Worm (Caenorhabditis elegans) whole organism, young adult: ENCODE results near the gene msp-81.
A peak's percentile ranks its signal among the peaks of the same experiment; 100 is the strongest.

Source experiments
- B0336.3 ChIP-seq: fragments of 200-800 bp; sonication (Bioruptor generic); IDR thresholded peaks from 2 replicates; pipeline ENCODE4 v1.3.6; 2022; ENCODE audit warnings: missing genetic modification characterization, missing compliant biosample characterization
- C06A6.2 ChIP-seq: fragments of 200-800 bp; sonication (Bioruptor generic); conservative IDR thresholded peaks from 2 replicates; pipeline ENCODE4 v1.3.6; 2022; ENCODE audit warnings: missing genetic modification characterization, missing compliant biosample characterization
- C17E4.6 ChIP-seq: fragments of 200-800 bp; sonication (Bioruptor generic); IDR thresholded peaks from 2 replicates; pipeline ENCODE4 v1.3.6; 2022; ENCODE audit warnings: missing genetic modification reagents, missing genetic modification characterization, missing compliant biosample characterization
- D2030.7 ChIP-seq: fragments of 200-800 bp; sonication (Bioruptor generic); IDR thresholded peaks from 2 replicates; pipeline ENCODE4 v1.3.6; 2022; ENCODE audit warnings: missing genetic modification reagents, missing genetic modification characterization, missing compliant biosample characterization
- F10E7.11 ChIP-seq: sonication (generic microtip); optimal IDR thresholded peaks from 2 replicates; lab custom pipeline; 2017; ENCODE audit warnings: mild to moderate bottlenecking, missing genetic modification characterization, moderate library complexity, missing compliant biosample characterization
- F22D6.2 ChIP-seq: sonication (generic microtip); optimal IDR thresholded peaks from 2 replicates; lab custom pipeline; 2016; ENCODE audit warnings: mild to moderate bottlenecking, missing genetic modification characterization, missing compliant biosample characterization
- F49E8.2 ChIP-seq: sonication (generic microtip); optimal IDR thresholded peaks from 3 replicates; lab custom pipeline; 2017; ENCODE audit warnings: missing genetic modification characterization, mild to moderate bottlenecking, missing compliant biosample characterization, antibody characterized with exemption, moderate library complexity; ENCODE audit not compliant: insufficient read depth
- F52B5.7 ChIP-seq: sonication (generic microtip); optimal IDR thresholded peaks from 2 replicates; lab custom pipeline; 2016; ENCODE audit warnings: mild to moderate bottlenecking, missing genetic modification characterization, missing compliant biosample characterization
- K11D2.4 ChIP-seq: fragments of 200-800 bp; sonication (Bioruptor generic); IDR thresholded peaks from 2 replicates; pipeline ENCODE4 v1.3.6; 2022; ENCODE audit warnings: missing genetic modification reagents, missing genetic modification characterization, missing compliant biosample characterization
- T26A5.8 ChIP-seq: sonication (generic microtip); optimal IDR thresholded peaks from 2 replicates; lab custom pipeline; 2016; ENCODE audit warnings: missing genetic modification characterization, missing compliant biosample characterization
- Y67H2A.10 ChIP-seq: fragments of 200-800 bp; sonication (Bioruptor generic); conservative IDR thresholded peaks from 2 replicates; pipeline ENCODE4 v1.3.6; 2022; ENCODE audit warnings: missing genetic modification reagents, missing genetic modification characterization, missing compliant biosample characterization
- Y79H2A.3 ChIP-seq: fragments of 200-800 bp; sonication (Bioruptor generic); conservative IDR thresholded peaks from 2 replicates; pipeline ENCODE4 v1.3.6; 2022; ENCODE audit warnings: missing genetic modification reagents, missing genetic modification characterization, missing compliant biosample characterization
- attf-5 ChIP-seq: fragments of 200-800 bp; sonication (Bioruptor generic); optimal IDR thresholded peaks from 2 replicates; lab custom pipeline; 2018; ENCODE audit warnings: mild to moderate bottlenecking, missing genetic modification characterization, missing compliant biosample characterization
- bed-1 ChIP-seq: fragments of 200-800 bp; sonication (Bioruptor generic); IDR thresholded peaks from 2 replicates; pipeline ENCODE4 v1.3.6; 2022; ENCODE audit warnings: missing genetic modification reagents, missing genetic modification characterization, missing compliant biosample characterization
- cebp-1 ChIP-seq, 2 experiments: fragments of 200-800 bp in 1 of 2; sonication (Bioruptor generic) in 1 of 2; sonication (generic microtip) in 1 of 2; IDR thresholded peaks in 1 of 2; optimal IDR thresholded peaks in 1 of 2; 2 replicates each; pipeline versions ENCODE4 v1.3.6 to Lab custom; 2017 to 2022; ENCODE audit warnings: missing compliant biosample characterization in 2 of 2, missing genetic modification characterization in 2 of 2, mild to moderate bottlenecking in 1 of 2, missing genetic modification reagents in 1 of 2, moderate library complexity in 1 of 2
- ceh-27 ChIP-seq: fragments of 200-800 bp; sonication (Bioruptor generic); optimal IDR thresholded peaks from 2 replicates; lab custom pipeline; 2018; ENCODE audit warnings: mild to moderate bottlenecking, missing genetic modification characterization, moderate library complexity, missing compliant biosample characterization
- ceh-40 ChIP-seq: fragments of 200-800 bp; sonication (Bioruptor generic); IDR thresholded peaks from 2 replicates; pipeline ENCODE4 v1.3.6; 2022; ENCODE audit warnings: missing genetic modification characterization, missing compliant biosample characterization
- ceh-58 ChIP-seq: fragments of 200-800 bp; sonication (Bioruptor generic); IDR thresholded peaks from 2 replicates; pipeline ENCODE4 v1.3.6; 2022; ENCODE audit warnings: missing genetic modification characterization, missing compliant biosample characterization
- ceh-79 ChIP-seq: sonication (generic microtip); optimal IDR thresholded peaks from 2 replicates; lab custom pipeline; 2017; ENCODE audit warnings: mild to moderate bottlenecking, missing genetic modification characterization, missing compliant biosample characterization
- chd-7 ChIP-seq: sonication (generic microtip); optimal IDR thresholded peaks from 2 replicates; lab custom pipeline; 2016; ENCODE audit warnings: mild to moderate bottlenecking, missing genetic modification characterization, moderate library complexity, missing compliant biosample characterization
- die-1 ChIP-seq: sonication (generic microtip); optimal IDR thresholded peaks from 2 replicates; lab custom pipeline; 2016; ENCODE audit warnings: missing genotype, mild to moderate bottlenecking, missing genetic modification characterization, missing compliant biosample characterization
- egl-18 ChIP-seq: fragments of 200-800 bp; sonication (Bioruptor generic); IDR thresholded peaks from 2 replicates; pipeline ENCODE4 v1.3.6; 2022; ENCODE audit warnings: missing genetic modification reagents, missing genetic modification characterization, missing compliant biosample characterization
- fkh-3 ChIP-seq: sonication (generic microtip); optimal IDR thresholded peaks from 2 replicates; lab custom pipeline; 2016; ENCODE audit warnings: mild to moderate bottlenecking, missing genetic modification characterization, missing compliant biosample characterization
- gei-17 ChIP-seq: fragments of 200-800 bp; sonication (Bioruptor generic); optimal IDR thresholded peaks from 2 replicates; lab custom pipeline; 2018; ENCODE audit warnings: mild to moderate bottlenecking, missing genetic modification characterization, missing compliant biosample characterization
- him-1 ChIP-seq: sonication (generic microtip); optimal IDR thresholded peaks from 2 replicates; lab custom pipeline; 2016; ENCODE audit warnings: missing genotype, missing genetic modification reagents, missing genetic modification characterization, missing compliant biosample characterization
- hlh-12 ChIP-seq: sonication (generic microtip); optimal IDR thresholded peaks from 2 replicates; lab custom pipeline; 2016; ENCODE audit warnings: missing genetic modification characterization, missing compliant biosample characterization
- hmg-1.2 ChIP-seq: fragments of 200-800 bp; sonication (Bioruptor generic); IDR thresholded peaks from 2 replicates; pipeline ENCODE4 v1.3.6; 2022; ENCODE audit warnings: missing genetic modification reagents, missing genetic modification characterization, missing compliant biosample characterization
- hsf-1 ChIP-seq: fragments of 200-800 bp; sonication (Bioruptor generic); IDR thresholded peaks from 2 replicates; pipeline ENCODE4 v1.3.6; 2022; ENCODE audit warnings: missing genetic modification reagents, missing genetic modification characterization, missing compliant biosample characterization
- let-607 ChIP-seq, 2 experiments: fragments of 200-800 bp in 1 of 2; sonication (Bioruptor generic) in 1 of 2; sonication (generic microtip) in 1 of 2; optimal IDR thresholded peaks; 2 replicates each; lab custom pipeline; 2016 to 2018; ENCODE audit warnings: mild to moderate bottlenecking in 2 of 2, missing compliant biosample characterization in 2 of 2, missing genetic modification characterization in 2 of 2, moderate library complexity in 2 of 2, missing genotype in 1 of 2
- lin-26 ChIP-seq: fragments of 200-800 bp; sonication (Bioruptor generic); IDR thresholded peaks from 2 replicates; pipeline ENCODE4 v1.3.6; 2022; ENCODE audit warnings: missing genetic modification reagents, missing genetic modification characterization, missing compliant biosample characterization
- lin-40 ChIP-seq: sonication (generic microtip); optimal IDR thresholded peaks from 2 replicates; lab custom pipeline; 2016; ENCODE audit warnings: missing genetic modification characterization, mild to moderate bottlenecking, missing compliant biosample characterization, missing genotype, missing genetic modification reagents
- madf-3 ChIP-seq: fragments of 200-800 bp; sonication (Bioruptor generic); IDR thresholded peaks from 2 replicates; pipeline ENCODE4 v1.3.6; 2022; ENCODE audit warnings: missing genetic modification reagents, missing genetic modification characterization, missing compliant biosample characterization
- mes-4 ChIP-seq: sonication (generic microtip); optimal IDR thresholded peaks from 2 replicates; lab custom pipeline; 2016; ENCODE audit warnings: missing genotype, missing genetic modification characterization, missing compliant biosample characterization
- mxl-1 ChIP-seq: sonication (generic microtip); optimal IDR thresholded peaks from 2 replicates; lab custom pipeline; 2016; ENCODE audit warnings: missing genetic modification characterization, missing compliant biosample characterization
- nhr-80 ChIP-seq: sonication (generic microtip); optimal IDR thresholded peaks from 2 replicates; lab custom pipeline; 2016; ENCODE audit warnings: missing genetic modification characterization, missing compliant biosample characterization
- nhr-90 ChIP-seq: sonication (generic microtip); optimal IDR thresholded peaks from 2 replicates; lab custom pipeline; 2016; ENCODE audit warnings: missing genotype, mild to moderate bottlenecking, missing genetic modification characterization, missing compliant biosample characterization
- pha-4 ChIP-seq: fragments of 150-350 bp; sonication (generic microtip); optimal IDR thresholded peaks from 2 replicates; lab custom pipeline; 2014; ENCODE audit warnings: missing biosample characterization, missing genetic modification reagents, missing genetic modification characterization
- rcor-1 ChIP-seq: fragments of 200-800 bp; sonication (Bioruptor generic); IDR thresholded peaks from 2 replicates; pipeline ENCODE4 v1.3.6; 2022; ENCODE audit warnings: missing genetic modification reagents, missing genetic modification characterization, missing compliant biosample characterization
- somi-1 ChIP-seq: fragments of 200-800 bp; sonication (Bioruptor generic); optimal IDR thresholded peaks from 2 replicates; lab custom pipeline; 2018; ENCODE audit warnings: mild to moderate bottlenecking, missing genetic modification characterization, missing compliant biosample characterization
- tbp1 ChIP-seq: fragments of 200-800 bp; sonication (Bioruptor generic); optimal IDR thresholded peaks from 2 replicates; lab custom pipeline; 2018; ENCODE audit warnings: mild to moderate bottlenecking, missing genetic modification characterization, missing compliant biosample characterization
- unc-62 ChIP-seq: fragments of 150-350 bp; optimal IDR thresholded peaks from 2 replicates; lab custom pipeline; 2014; ENCODE audit warnings: missing biosample characterization, missing genetic modification reagents, missing genetic modification characterization
- ztf-25 ChIP-seq: fragments of 200-800 bp; sonication (Bioruptor generic); IDR thresholded peaks from 2 replicates; pipeline ENCODE4 v1.3.6; 2022; ENCODE audit warnings: missing genetic modification reagents, missing genetic modification characterization, missing compliant biosample characterization
- ztf-26 ChIP-seq: sonication (generic microtip); optimal IDR thresholded peaks from 2 replicates; lab custom pipeline; 2017; ENCODE audit warnings: missing genetic modification characterization, missing compliant biosample characterization

The msp-81 gene

ce11 chrIV:9872786-9873185, 36.6 kb upstream of the msp-81 start:
- peak; percentile 62 for TF ChIP-seq nhr-80 (tag; lab: Kevin White, UChicago)
- TF ChIP-seq attf-5 (GFP tag; lab: Kevin White, UChicago): no peak

- TF ChIP-seq mxl-1 (tag; lab: Kevin White, UChicago) (no peak), madf-3 (GFP tag; lab: Robert Waterston, UW) (no peak), Y79H2A.3 (GFP tag; lab: Robert Waterston, UW) (no peak), gei-17 (GFP tag; lab: Kevin White, UChicago) (no peak), B0336.3 (GFP tag; lab: Robert Waterston, UW) (no peak), nhr-90 (no peak), ceh-58 (GFP tag; lab: Robert Waterston, UW) (no peak), hlh-12 (tag; lab: Kevin White, UChicago) (no peak), ztf-26 (tag; lab: Kevin White, UChicago) (no peak), ceh-79 (tag; lab: Kevin White, UChicago) (no peak)
- TF ChIP-seq, all 124 proteins: peak for 0
Observed at ce11 chrIV:9872210-9872609, 36.0 kb upstream of the msp-81 start.

- no peak for TF ChIP-seq F49E8.2 (tag; lab: Kevin White, UChicago)
- no peak for TF ChIP-seq C06A6.2 (GFP tag; lab: Robert Waterston, UW)
- peak; percentile 38 for TF ChIP-seq pha-4 (tag; lab: Kevin White, UChicago)
- TF ChIP-seq fkh-3 (tag; lab: Kevin White, UChicago): no peak
- TF ChIP-seq hmg-1.2 (GFP tag; lab: Robert Waterston, UW): no peak
- no peak for TF ChIP-seq let-607 (tag; optimal IDR thresholded peaks at IDR 0.05; lab: Kevin White, UChicago)
Observed at ce11 chrIV:9869344-9869743, 33.1 kb upstream of the msp-81 start.

DNA sequence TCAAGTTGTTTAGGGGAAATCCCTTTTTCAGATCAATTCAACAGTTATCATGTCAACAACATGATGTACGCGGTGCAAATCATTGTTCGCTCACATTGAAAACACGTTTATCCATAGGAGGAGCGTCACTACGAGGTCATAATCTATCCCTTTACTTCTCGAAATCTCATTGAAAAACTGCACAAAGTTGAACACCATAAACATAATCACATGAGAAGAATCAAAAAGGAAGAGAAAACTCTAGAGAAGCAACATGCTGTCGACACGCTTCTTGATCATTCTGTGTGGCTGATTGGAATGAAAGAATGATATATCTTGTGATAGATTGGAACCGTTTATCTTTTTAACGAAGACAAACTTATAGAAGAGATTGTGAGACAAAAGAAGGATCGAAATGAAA, 31.7 kb upstream of the msp-81 start:
- TF ChIP-seq ceh-40 (GFP tag; lab: Robert Waterston, UW): no peak
- TF ChIP-seq lin-26 (GFP tag; lab: Robert Waterston, UW): peak; percentile 48; the same call in 1 of the 2 replicates
- peak; percentile 3 for TF ChIP-seq nhr-80 (tag; lab: Kevin White, UChicago)
- TF ChIP-seq cebp-1 (GFP tag; IDR thresholded peaks at IDR 0.05; lab: Robert Waterston, UW): no peak
- peak; percentile 27 for TF ChIP-seq cebp-1 (tag; optimal IDR thresholded peaks at IDR 0.05; lab: Kevin White, UChicago)
- TF ChIP-seq ztf-26 (tag; lab: Kevin White, UChicago): peak; percentile 84
- peak; percentile 76 for TF ChIP-seq hsf-1 (GFP tag; lab: Robert Waterston, UW)
- TF ChIP-seq F52B5.7 (tag; lab: Kevin White, UChicago): no peak
- TF ChIP-seq rcor-1: no peak
- TF ChIP-seq attf-5 (GFP tag; lab: Kevin White, UChicago): no peak
- 0 out of 2 replicates have a peak, but pooled peaks have one; percentile 19 for TF ChIP-seq C06A6.2 (GFP tag; lab: Robert Waterston, UW)
- no peak for TF ChIP-seq Y67H2A.10 (GFP tag; lab: Robert Waterston, UW)
- no peak for TF ChIP-seq F49E8.2 (tag; lab: Kevin White, UChicago)
- TF ChIP-seq lin-40 (tag; lab: Kevin White, UChicago): peak; percentile 84
- no peak for TF ChIP-seq C17E4.6 (GFP tag; lab: Robert Waterston, UW)
- TF ChIP-seq ztf-25 (GFP tag; lab: Robert Waterston, UW): no peak
- peak; percentile 26 for TF ChIP-seq chd-7 (tag; lab: Kevin White, UChicago)
- TF ChIP-seq let-607 (tag; optimal IDR thresholded peaks at IDR 0.05; lab: Kevin White, UChicago): peak in 1 of 2 experiments; percentile 8
- no peak for TF ChIP-seq T26A5.8 (tag; lab: Kevin White, UChicago)
- peak; percentile 55 for TF ChIP-seq die-1 (tag; lab: Kevin White, UChicago)
- peak; percentile 3 for TF ChIP-seq tbp1 (GFP tag; lab: Kevin White, UChicago)
- peak; percentile 6 for TF ChIP-seq ceh-27
- TF ChIP-seq mes-4 (tag; lab: Kevin White, UChicago): no peak
- peak; percentile 70 for TF ChIP-seq F22D6.2 (tag; lab: Kevin White, UChicago)
- peak; percentile 96 for TF ChIP-seq somi-1 (GFP tag; lab: Kevin White, UChicago)
- no peak for TF ChIP-seq bed-1 (GFP tag; lab: Robert Waterston, UW)
- TF ChIP-seq K11D2.4 (GFP tag; lab: Robert Waterston, UW): peak; percentile 75; the same call in 1 of the 2 replicates
- no peak for TF ChIP-seq egl-18
- no peak for TF ChIP-seq unc-62 (GFP tag; lab: Kevin White, UChicago)
- TF ChIP-seq F10E7.11 (tag; lab: Kevin White, UChicago): no peak
- TF ChIP-seq D2030.7 (GFP tag; lab: Robert Waterston, UW): no peak
- TF ChIP-seq him-1 (tag; lab: Kevin White, UChicago): no peak
